Fruit fly (Drosophila melanogaster) whole organism, prepupa: Measurements from ENCODE around the gene Rsf1.

Source experiments
- Blimp-1 ChIP-seq: fragments of 200-800 bp; sonication (Bioruptor generic); optimal IDR thresholded peaks from 3 replicates; lab custom pipeline; 2017; ENCODE audit warnings: missing biosample characterization, missing genetic modification characterization, mild to moderate bottlenecking, moderate library complexity, missing genetic modification reagents
- CG10631 ChIP-seq: fragments of 200-800 bp; sonication (Bioruptor generic); optimal IDR thresholded peaks from 2 replicates; lab custom pipeline; 2016; ENCODE audit warnings: missing biosample characterization, missing genetic modification characterization
- CG11762 ChIP-seq: fragments of 200-800 bp; sonication (Bioruptor generic); optimal IDR thresholded peaks from 3 replicates; lab custom pipeline; 2016; ENCODE audit warnings: missing biosample characterization, missing genetic modification characterization; ENCODE audit not compliant: insufficient read depth
- CG15336 ChIP-seq: fragments of 200-800 bp; sonication (Bioruptor generic); IDR thresholded peaks from 2 replicates; pipeline ENCODE4 v1.3.6; 2022; ENCODE audit warnings: missing biosample characterization, missing genetic modification characterization
- CG16779 ChIP-seq: fragments of 200-800 bp; sonication (Bioruptor generic); optimal IDR thresholded peaks from 3 replicates; lab custom pipeline; 2017; ENCODE audit warnings: missing biosample characterization, mild to moderate bottlenecking, missing genetic modification characterization
- CG3032 ChIP-seq: fragments of 200-800 bp; optimal IDR thresholded peaks from 2 replicates; lab custom pipeline; 2019; ENCODE audit warnings: missing biosample characterization, mild to moderate bottlenecking, missing genetic modification characterization, moderate library complexity
- CG34406 ChIP-seq: fragments of 200-800 bp; sonication (Bioruptor generic); optimal IDR thresholded peaks from 3 replicates; lab custom pipeline; 2016; ENCODE audit warnings: missing biosample characterization, missing genetic modification characterization
- CG4318 ChIP-seq: fragments of 200-800 bp; sonication (Bioruptor generic); optimal IDR thresholded peaks from 3 replicates; lab custom pipeline; 2017; ENCODE audit warnings: missing biosample characterization, mild to moderate bottlenecking, missing genetic modification characterization
- CG6163 ChIP-seq: fragments of 200-800 bp; sonication (Bioruptor generic); IDR thresholded peaks from 3 replicates; pipeline ENCODE4 v1.3.6; 2022; ENCODE audit warnings: missing biosample characterization, missing genetic modification characterization
- CG6276 ChIP-seq: fragments of 200-800 bp; sonication (Bioruptor generic); optimal IDR thresholded peaks from 2 replicates; lab custom pipeline; 2017; ENCODE audit warnings: missing biosample characterization, mild to moderate bottlenecking, missing genetic modification characterization
- CG6854 ChIP-seq: fragments of 200-800 bp; sonication (Bioruptor generic); optimal IDR thresholded peaks from 2 replicates; lab custom pipeline; 2017; ENCODE audit warnings: missing biosample characterization, mild to moderate bottlenecking, missing genetic modification characterization
- CG8632 ChIP-seq: fragments of 200-800 bp; sonication (Bioruptor generic); optimal IDR thresholded peaks from 3 replicates; lab custom pipeline; 2016; ENCODE audit warnings: missing biosample characterization, missing genetic modification characterization
- Eip75B ChIP-seq: fragments of 200-800 bp; sonication (Bioruptor generic); optimal IDR thresholded peaks from 3 replicates; lab custom pipeline; 2016; ENCODE audit warnings: missing biosample characterization, missing genetic modification characterization
- Eip78C ChIP-seq: fragments of 200-800 bp; sonication (Bioruptor generic); peaks from one replicate; lab custom pipeline; 2016; ENCODE audit warnings: missing biosample characterization, missing genetic modification characterization
- Eip93F ChIP-seq: fragments of 200-800 bp; sonication (Bioruptor generic); optimal IDR thresholded peaks from 2 replicates; lab custom pipeline; 2016; ENCODE audit warnings: missing biosample characterization, mild to moderate bottlenecking, missing genetic modification characterization
- Ets21C ChIP-seq: fragments of 200-800 bp; sonication (Bioruptor generic); optimal IDR thresholded peaks from 3 replicates; lab custom pipeline; 2016; ENCODE audit warnings: missing biosample characterization, missing genetic modification characterization
- Ets96B ChIP-seq: fragments of 200-800 bp; optimal IDR thresholded peaks from 2 replicates; lab custom pipeline; 2019; ENCODE audit warnings: missing biosample characterization, mild to moderate bottlenecking, missing genetic modification characterization, moderate library complexity
- Gug ChIP-seq: fragments of 200-800 bp; sonication (Bioruptor generic); IDR thresholded peaks from 2 replicates; pipeline ENCODE4 v1.3.6; 2022; ENCODE audit warnings: missing biosample characterization, missing genetic modification characterization
- Hr39 ChIP-seq: fragments of 200-800 bp; sonication (Bioruptor generic); optimal IDR thresholded peaks from 2 replicates; lab custom pipeline; 2016; ENCODE audit warnings: missing biosample characterization, missing genetic modification characterization
- Hr4 ChIP-seq: fragments of 200-800 bp; sonication (Bioruptor generic); optimal IDR thresholded peaks from 3 replicates; lab custom pipeline; 2016; ENCODE audit warnings: missing biosample characterization, missing genetic modification characterization
- Lpt ChIP-seq: fragments of 200-800 bp; sonication (Bioruptor generic); optimal IDR thresholded peaks from 3 replicates; lab custom pipeline; 2016; ENCODE audit warnings: missing biosample characterization, missing genetic modification characterization
- Met ChIP-seq: fragments of 200-800 bp; sonication (Bioruptor generic); optimal IDR thresholded peaks from 3 replicates; lab custom pipeline; 2016; ENCODE audit warnings: missing biosample characterization, missing genetic modification characterization
- OdsH ChIP-seq: fragments of 200-800 bp; sonication (Bioruptor generic); optimal IDR thresholded peaks from 3 replicates; lab custom pipeline; 2016; ENCODE audit warnings: missing biosample characterization, missing genetic modification characterization
- Sox14 ChIP-seq: fragments of 200-800 bp; sonication (Bioruptor generic); optimal IDR thresholded peaks from 3 replicates; lab custom pipeline; 2016; ENCODE audit warnings: missing biosample characterization, missing genetic modification characterization
- Sox15 ChIP-seq: fragments of 200-800 bp; sonication (Bioruptor generic); optimal IDR thresholded peaks from 3 replicates; lab custom pipeline; 2016; ENCODE audit warnings: missing biosample characterization, missing genetic modification characterization
- achi ChIP-seq: fragments of 200-800 bp; sonication (Bioruptor generic); optimal IDR thresholded peaks from 3 replicates; lab custom pipeline; 2016; ENCODE audit warnings: missing biosample characterization, missing genetic modification characterization
- acj6 ChIP-seq: fragments of 200-800 bp; sonication (Bioruptor generic); optimal IDR thresholded peaks from 3 replicates; lab custom pipeline; 2016; ENCODE audit warnings: missing biosample characterization, missing genetic modification characterization
- cyc ChIP-seq: fragments of 200-800 bp; sonication (Bioruptor generic); optimal IDR thresholded peaks from 3 replicates; lab custom pipeline; 2016; ENCODE audit warnings: missing biosample characterization, missing genetic modification characterization
- dsx ChIP-seq: fragments of 200-800 bp; optimal IDR thresholded peaks from 3 replicates; lab custom pipeline; 2019; ENCODE audit warnings: missing biosample characterization, mild to moderate bottlenecking, missing genetic modification characterization, moderate library complexity; ENCODE audit not compliant: poor library complexity, severe bottlenecking
- eg ChIP-seq: fragments of 200-800 bp; sonication (Bioruptor generic); IDR thresholded peaks from 3 replicates; pipeline ENCODE4 v1.3.6; 2022; ENCODE audit warnings: missing biosample characterization, missing genetic modification characterization
- esn ChIP-seq: fragments of 200-800 bp; sonication (Bioruptor generic); optimal IDR thresholded peaks from 2 replicates; lab custom pipeline; 2016; ENCODE audit warnings: missing biosample characterization, mild to moderate bottlenecking, missing genetic modification characterization, moderate library complexity
- fkh ChIP-seq: fragments of 200-800 bp; sonication (Bioruptor generic); optimal IDR thresholded peaks from 3 replicates; lab custom pipeline; 2017; ENCODE audit warnings: missing biosample characterization, mild to moderate bottlenecking, missing genetic modification characterization, moderate library complexity
- lz ChIP-seq: fragments of 200-800 bp; sonication (Bioruptor generic); optimal IDR thresholded peaks from 3 replicates; lab custom pipeline; 2016; ENCODE audit warnings: missing biosample characterization, missing genetic modification characterization
- net ChIP-seq: fragments of 200-800 bp; sonication (Bioruptor generic); optimal IDR thresholded peaks from 3 replicates; lab custom pipeline; 2016; ENCODE audit warnings: missing biosample characterization, missing genetic modification characterization
- pdm3 ChIP-seq: fragments of 200-800 bp; sonication (Bioruptor generic); optimal IDR thresholded peaks from 3 replicates; lab custom pipeline; 2016; ENCODE audit warnings: missing biosample characterization, missing genetic modification characterization
- salr ChIP-seq, 2 experiments: fragments of 200-800 bp; sonication (Bioruptor generic); optimal IDR thresholded peaks; 3 replicates each; lab custom pipeline; 2016 to 2018; ENCODE audit warnings: missing biosample characterization in 2 of 2, missing genetic modification characterization in 2 of 2, mild to moderate bottlenecking in 1 of 2
- spab ChIP-seq: fragments of 200-800 bp; sonication (Bioruptor generic); optimal IDR thresholded peaks from 2 replicates; lab custom pipeline; 2017; ENCODE audit warnings: missing biosample characterization, mild to moderate bottlenecking, missing genetic modification characterization, missing genetic modification reagents
- ss ChIP-seq, 2 experiments: fragments of 200-800 bp; sonication (Bioruptor generic); optimal IDR thresholded peaks; 2 replicates in 1 of 2; 3 replicates in 1 of 2; lab custom pipeline; 2017 to 2018; ENCODE audit warnings: mild to moderate bottlenecking in 2 of 2, missing biosample characterization in 2 of 2, missing genetic modification characterization in 2 of 2, moderate library complexity in 1 of 2
- svp ChIP-seq: fragments of 200-800 bp; sonication (Bioruptor generic); peaks from one replicate; lab custom pipeline; 2016; ENCODE audit warnings: missing biosample characterization, missing genetic modification characterization
- topi ChIP-seq: fragments of 200-800 bp; sonication (Bioruptor generic); optimal IDR thresholded peaks from 3 replicates; lab custom pipeline; 2016; ENCODE audit warnings: missing biosample characterization, missing genetic modification characterization

The Rsf1 gene

dm6 chr2L:10231092-10231494 lies 32.3 kb downstream of the Rsf1 start (continued):
- no peak for TF ChIP-seq CG16779 (tag; lab: Kevin White, UChicago)
- peak; percentile 71 for TF ChIP-seq Hr4 (GFP tag; lab: Kevin White, UChicago)
- no peak for TF ChIP-seq svp
- peak; percentile 36 for TF ChIP-seq CG34406 (GFP tag; lab: Kevin White, UChicago)
- no peak for TF ChIP-seq pdm3 (GFP tag; lab: Kevin White, UChicago)
- TF ChIP-seq CG6854 (GFP tag; lab: Kevin White, UChicago) = no peak
- TF ChIP-seq cyc (GFP tag; lab: Kevin White, UChicago) = peak; percentile 0
- peak; percentile 49; the same call in 1 of the 2 replicates for TF ChIP-seq CG15336 (GFP tag; lab: Robert Waterston, UW)
- TF ChIP-seq Gug = no peak
- peak; percentile 43 for TF ChIP-seq acj6 (GFP tag; lab: Kevin White, UChicago)
- TF ChIP-seq Eip78C = peak; percentile 84
- peak in 1 of 2 experiments; percentile 27 for TF ChIP-seq ss (GFP tag; optimal IDR thresholded peaks at IDR 0.05; lab: Kevin White, UChicago)

DNA sequence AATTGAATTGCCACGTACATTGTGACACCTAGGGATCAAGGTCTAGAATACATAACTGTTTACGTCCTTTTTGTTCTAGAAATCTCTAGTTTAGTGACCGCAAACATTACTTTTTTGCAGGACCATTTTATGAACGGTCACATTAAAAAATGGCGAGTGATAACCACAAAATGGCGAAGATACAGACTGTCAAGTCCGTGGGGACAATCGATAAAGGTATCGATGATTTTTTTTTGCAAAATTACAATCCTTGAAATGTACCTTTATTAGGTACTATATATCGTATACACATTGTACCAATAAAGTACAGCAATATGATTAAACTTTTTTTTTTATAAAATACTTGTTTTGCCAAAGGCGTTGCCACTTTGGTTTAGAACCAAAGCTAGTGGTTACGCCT lies 32.9 kb downstream of the Rsf1 start:
- TF ChIP-seq achi (GFP tag; lab: Kevin White, UChicago) = peak; percentile 9
- TF ChIP-seq Gug = no peak
- TF ChIP-seq Eip78C = peak; percentile 40
- TF ChIP-seq CG6854 (GFP tag; lab: Kevin White, UChicago) = no peak
- TF ChIP-seq, all 60 proteins: peak for 2

- TF ChIP-seq CG34406 (GFP tag; lab: Kevin White, UChicago) = no peak
- no peak for TF ChIP-seq CG8632 (GFP tag; lab: Kevin White, UChicago)
- TF ChIP-seq CG10631 (GFP tag; lab: Kevin White, UChicago) = no peak
- TF ChIP-seq lz (GFP tag; lab: Kevin White, UChicago) = peak; percentile 13
- no peak for TF ChIP-seq eg
- no peak for TF ChIP-seq Hr39 (GFP tag; lab: Kevin White, UChicago)
- peak; percentile 35 for TF ChIP-seq dsx (GFP tag; lab: Kevin White, UChicago)
- no peak for TF ChIP-seq salr (GFP tag; optimal IDR thresholded peaks at IDR 0.05; lab: Kevin White, UChicago)
- peak; percentile 18 for TF ChIP-seq cyc (GFP tag; lab: Kevin White, UChicago)
- no peak for TF ChIP-seq Ets96B (tag; lab: Kevin White, UChicago)
- no peak for TF ChIP-seq Sox15 (GFP tag; lab: Kevin White, UChicago)
- TF ChIP-seq OdsH (GFP tag; lab: Kevin White, UChicago) = no peak
- TF ChIP-seq svp = no peak
- TF ChIP-seq Met (GFP tag; lab: Kevin White, UChicago) = peak; percentile 37
- TF ChIP-seq CG11762 (GFP tag; lab: Kevin White, UChicago) = no peak
- peak; percentile 32 for TF ChIP-seq esn (GFP tag; lab: Kevin White, UChicago)
- TF ChIP-seq Eip78C = peak; percentile 63
- no peak for TF ChIP-seq CG6276 (GFP tag; lab: Kevin White, UChicago)
- peak; percentile 35 for TF ChIP-seq achi (GFP tag; lab: Kevin White, UChicago)
- TF ChIP-seq Eip93F = no peak
- TF ChIP-seq pdm3 (GFP tag; lab: Kevin White, UChicago) = no peak
- no peak for TF ChIP-seq spab (GFP tag; lab: Kevin White, UChicago)
- no peak for TF ChIP-seq Eip75B (GFP tag; lab: Kevin White, UChicago)
- no peak for TF ChIP-seq Blimp-1 (GFP tag; lab: Kevin White, UChicago)
- TF ChIP-seq topi (GFP tag; lab: Kevin White, UChicago) = peak; percentile 2
- peak in 1 of 2 experiments; percentile 20 for TF ChIP-seq ss (GFP tag; optimal IDR thresholded peaks at IDR 0.05; lab: Kevin White, UChicago)
- TF ChIP-seq Hr4 (GFP tag; lab: Kevin White, UChicago) = no peak
- TF ChIP-seq CG6854 (GFP tag; lab: Kevin White, UChicago) = no peak
- no peak for TF ChIP-seq CG4318 (GFP tag; lab: Kevin White, UChicago)
- peak; percentile 36 for TF ChIP-seq fkh (GFP tag; lab: Kevin White, UChicago)
- no peak for TF ChIP-seq CG6163 (GFP tag; lab: Robert Waterston, UW)
- TF ChIP-seq CG3032 = peak; percentile 31
- TF ChIP-seq Ets21C = no peak
- TF ChIP-seq Sox14 = peak; percentile 9
- no peak for TF ChIP-seq Lpt (GFP tag; lab: Kevin White, UChicago)
- no peak for TF ChIP-seq net (GFP tag; lab: Kevin White, UChicago)
- TF ChIP-seq, all 60 proteins: peak for 12
Observed at dm6 chr2L:10226724-10227407, 36.5 kb downstream of the Rsf1 start, which contains the start of gene CG5708. CG5708 (minus strand) TSS chr2L:10226808.
